Worm (Caenorhabditis elegans) whole organism, L1 larva: ENCODE data around the gene gpr-2.
A peak's percentile ranks its signal among the peaks of the same experiment; 100 is the strongest.

Source experiments
- C04F5.9 ChIP-seq: sonication (generic microtip); optimal IDR thresholded peaks from 2 replicates; lab custom pipeline; 2016; ENCODE audit warnings: missing genetic modification characterization, missing compliant biosample characterization
- F16B12.6 ChIP-seq: fragments of 150-350 bp; optimal IDR thresholded peaks from 2 replicates; lab custom pipeline; 2014; ENCODE audit warnings: missing biosample characterization, missing genetic modification characterization
- aha-1 ChIP-seq: fragments of 150-350 bp; optimal IDR thresholded peaks from 2 replicates; lab custom pipeline; 2014; ENCODE audit warnings: missing biosample characterization, missing genetic modification characterization
- alr-1 ChIP-seq: fragments of 200-800 bp; sonication (Bioruptor generic); optimal IDR thresholded peaks from 2 replicates; lab custom pipeline; 2018; ENCODE audit warnings: borderline replicate concordance, mild to moderate bottlenecking, missing genetic modification characterization, missing compliant biosample characterization
- ama-1 ChIP-seq: fragments of 150-350 bp; optimal IDR thresholded peaks from 2 replicates; lab custom pipeline; 2014
- blmp-1 ChIP-seq: fragments of 150-350 bp; optimal IDR thresholded peaks from 2 replicates; lab custom pipeline; 2014; ENCODE audit warnings: missing biosample characterization, missing genetic modification characterization
- ceh-63 ChIP-seq: fragments of 200-800 bp; sonication (Bioruptor generic); optimal IDR thresholded peaks from 2 replicates; lab custom pipeline; 2018; ENCODE audit warnings: mild to moderate bottlenecking, missing genetic modification characterization, missing compliant biosample characterization
- ceh-8 ChIP-seq: fragments of 200-800 bp; sonication (Bioruptor generic); optimal IDR thresholded peaks from 2 replicates; lab custom pipeline; 2018; ENCODE audit warnings: mild to moderate bottlenecking, missing genetic modification characterization, moderate library complexity, missing compliant biosample characterization
- ceh-82 ChIP-seq, 3 experiments: fragments of 150-350 bp in 1 of 3; sonication (generic microtip) in 2 of 3; optimal IDR thresholded peaks; 2 replicates each; lab custom pipeline; 2014 to 2017; ENCODE audit warnings: missing biosample characterization in 3 of 3, missing genetic modification characterization in 3 of 3
- ceh-90 ChIP-seq: sonication (generic microtip); optimal IDR thresholded peaks from 2 replicates; lab custom pipeline; 2016; ENCODE audit warnings: missing genetic modification characterization, missing compliant biosample characterization
- ces-1 ChIP-seq: fragments of 150-350 bp; optimal IDR thresholded peaks from 2 replicates; lab custom pipeline; 2014; ENCODE audit warnings: missing biosample characterization, missing genetic modification reagents, missing genetic modification characterization
- dpl-1 ChIP-seq, 3 experiments: fragments of 150-350 bp in 2 of 3; sonication (generic microtip) in 1 of 3; optimal IDR thresholded peaks; 2 replicates each; lab custom pipeline; 2014 to 2017; ENCODE audit warnings: missing biosample characterization in 3 of 3, missing genetic modification characterization in 3 of 3, missing genetic modification reagents in 3 of 3
- dsc-1 ChIP-seq: sonication (generic microtip); optimal IDR thresholded peaks from 2 replicates; lab custom pipeline; 2016; ENCODE audit warnings: mild to moderate bottlenecking, missing genetic modification characterization, missing compliant biosample characterization
- efl-1 ChIP-seq, 4 experiments: fragments of 150-350 bp; optimal IDR thresholded peaks in 3 of 4; peaks in 1 of 4; 1 replicate in 1 of 4; 2 replicates in 3 of 4; lab custom pipeline; 2014; ENCODE audit warnings: missing biosample characterization in 2 of 4, missing genetic modification characterization in 2 of 4, missing genetic modification reagents in 2 of 4
- egl-13 ChIP-seq: sonication (generic microtip); optimal IDR thresholded peaks from 2 replicates; lab custom pipeline; 2016; ENCODE audit warnings: missing genotype, missing genetic modification reagents, missing genetic modification characterization, missing compliant biosample characterization
- elt-2 ChIP-seq: sonication (generic microtip); optimal IDR thresholded peaks from 2 replicates; lab custom pipeline; 2016; ENCODE audit warnings: missing genetic modification characterization, mild to moderate bottlenecking, inconsistent platforms, missing compliant biosample characterization, missing genetic modification reagents
- ets-5 ChIP-seq: fragments of 200-800 bp; sonication (Bioruptor generic); IDR thresholded peaks from 2 replicates; pipeline ENCODE4 v1.3.6; 2022; ENCODE audit warnings: missing genetic modification characterization, missing compliant biosample characterization
- fkh-10 ChIP-seq: sonication (generic microtip); optimal IDR thresholded peaks from 2 replicates; lab custom pipeline; 2017; ENCODE audit warnings: missing biosample characterization, missing genetic modification reagents, missing genetic modification characterization
- fkh-8 ChIP-seq: sonication (generic microtip); optimal IDR thresholded peaks from 2 replicates; lab custom pipeline; 2016; ENCODE audit warnings: mild to moderate bottlenecking, missing genetic modification characterization, missing compliant biosample characterization
- lin-14 ChIP-seq: fragments of 200-800 bp; sonication (Bioruptor generic); optimal IDR thresholded peaks from 2 replicates; lab custom pipeline; 2018; ENCODE audit warnings: mild to moderate bottlenecking, missing genetic modification characterization, moderate library complexity, missing compliant biosample characterization
- lin-35 ChIP-seq, 2 experiments: fragments of 150-350 bp; optimal IDR thresholded peaks; 2 replicates each; lab custom pipeline; 2014; ENCODE audit warnings: missing biosample characterization in 2 of 2, missing genetic modification characterization in 2 of 2, missing genetic modification reagents in 2 of 2
- lin-39 ChIP-seq: fragments of 150-350 bp; optimal IDR thresholded peaks from 2 replicates; lab custom pipeline; 2014; ENCODE audit warnings: missing biosample characterization, missing genetic modification reagents, missing genetic modification characterization
- lir-3 ChIP-seq: sonication (generic microtip); optimal IDR thresholded peaks from 2 replicates; lab custom pipeline; 2016; ENCODE audit warnings: mild to moderate bottlenecking, missing genetic modification characterization, moderate library complexity, missing compliant biosample characterization; ENCODE audit not compliant: poor library complexity
- lsy-2 ChIP-seq, 2 experiments: fragments of 150-350 bp; optimal IDR thresholded peaks; 2 replicates each; lab custom pipeline; 2014; ENCODE audit warnings: missing biosample characterization in 2 of 2, missing genetic modification characterization in 2 of 2
- mab-9 ChIP-seq: fragments of 200-800 bp; sonication (Bioruptor generic); IDR thresholded peaks from 2 replicates; pipeline ENCODE4 v1.3.6; 2022; ENCODE audit warnings: missing genetic modification reagents, missing genetic modification characterization, missing compliant biosample characterization
- mdl-1 ChIP-seq, 2 experiments: fragments of 150-350 bp; optimal IDR thresholded peaks; 2 replicates each; lab custom pipeline; 2014 to 2017; ENCODE audit warnings: missing biosample characterization in 2 of 2, missing genetic modification characterization in 2 of 2, inconsistent platforms in 1 of 2
- mep-1 ChIP-seq: fragments of 150-350 bp; optimal IDR thresholded peaks from 2 replicates; lab custom pipeline; 2014; ENCODE audit warnings: missing biosample characterization, missing genetic modification characterization
- nhr-19 ChIP-seq: fragments of 200-800 bp; sonication (Bioruptor generic); conservative IDR thresholded peaks from 2 replicates; pipeline ENCODE4 v1.3.6; 2022; ENCODE audit warnings: missing genetic modification characterization, missing compliant biosample characterization
- nhr-20 ChIP-seq: sonication (generic microtip); optimal IDR thresholded peaks from 2 replicates; lab custom pipeline; 2016; ENCODE audit warnings: mild to moderate bottlenecking, missing genetic modification characterization, missing compliant biosample characterization
- nhr-28 ChIP-seq: fragments of 150-350 bp; optimal IDR thresholded peaks from 2 replicates; lab custom pipeline; 2014; ENCODE audit warnings: missing biosample characterization, missing genetic modification characterization
- nhr-47 ChIP-seq: sonication (generic microtip); optimal IDR thresholded peaks from 2 replicates; lab custom pipeline; 2016; ENCODE audit warnings: mild to moderate bottlenecking, missing genetic modification characterization, moderate library complexity, missing compliant biosample characterization
- nhr-71 ChIP-seq: sonication (generic microtip); optimal IDR thresholded peaks from 2 replicates; lab custom pipeline; 2016; ENCODE audit warnings: mild to moderate bottlenecking, missing genetic modification characterization, moderate library complexity, missing compliant biosample characterization
- nhr-84 ChIP-seq: sonication (generic microtip); optimal IDR thresholded peaks from 2 replicates; lab custom pipeline; 2017; ENCODE audit warnings: missing biosample characterization, missing genetic modification characterization
- nhr-85 ChIP-seq: sonication (generic microtip); peaks from one replicate; lab custom pipeline; 2016; ENCODE audit warnings: missing genetic modification characterization, inconsistent platforms, missing compliant biosample characterization
- pag-3 ChIP-seq: sonication (generic microtip); optimal IDR thresholded peaks from 2 replicates; lab custom pipeline; 2017; ENCODE audit warnings: missing genetic modification characterization, mild to moderate bottlenecking, missing compliant biosample characterization, antibody characterized with exemption, borderline replicate concordance; ENCODE audit not compliant: insufficient read depth
- rnt-1 ChIP-seq: sonication (generic microtip); optimal IDR thresholded peaks from 2 replicates; lab custom pipeline; 2016; ENCODE audit warnings: mild to moderate bottlenecking, missing genetic modification characterization, moderate library complexity, missing compliant biosample characterization
- snpc-4 ChIP-seq: fragments of 150-350 bp; optimal IDR thresholded peaks from 2 replicates; lab custom pipeline; 2014; ENCODE audit warnings: missing biosample characterization, missing genetic modification characterization
- snu-23 ChIP-seq: sonication (generic microtip); optimal IDR thresholded peaks from 2 replicates; lab custom pipeline; 2016; ENCODE audit warnings: missing genetic modification characterization, missing compliant biosample characterization
- sptf-1 ChIP-seq: fragments of 150-350 bp; optimal IDR thresholded peaks from 2 replicates; lab custom pipeline; 2014; ENCODE audit warnings: missing biosample characterization, missing genetic modification characterization
- tlp-1 ChIP-seq: fragments of 150-350 bp; optimal IDR thresholded peaks from 2 replicates; lab custom pipeline; 2014; ENCODE audit warnings: missing biosample characterization, missing genetic modification characterization
- unc-130 ChIP-seq: fragments of 150-350 bp; optimal IDR thresholded peaks from 2 replicates; lab custom pipeline; 2017; ENCODE audit warnings: missing biosample characterization, missing genetic modification characterization, inconsistent platforms
- unc-86 ChIP-seq: sonication (generic microtip); optimal IDR thresholded peaks from 2 replicates; lab custom pipeline; 2016; ENCODE audit warnings: missing genetic modification characterization, missing compliant biosample characterization
- unc-98 ChIP-seq: fragments of 200-800 bp; sonication (Bioruptor generic); IDR thresholded peaks from 2 replicates; pipeline ENCODE4 v1.3.6; 2022; ENCODE audit warnings: missing genetic modification characterization, missing compliant biosample characterization
- xbp-1 ChIP-seq: sonication (generic microtip); optimal IDR thresholded peaks from 2 replicates; lab custom pipeline; 2016; ENCODE audit warnings: missing genetic modification characterization, missing compliant biosample characterization
- zag-1 ChIP-seq: fragments of 150-350 bp; optimal IDR thresholded peaks from 2 replicates; lab custom pipeline; 2014; ENCODE audit warnings: missing biosample characterization, missing genetic modification characterization
- ztf-4 ChIP-seq: fragments of 150-350 bp; optimal IDR thresholded peaks from 2 replicates; lab custom pipeline; 2014; ENCODE audit warnings: missing biosample characterization, missing genetic modification characterization

Gene gpr-2

ce11 chrIII:9401036-9401435 lies 8.1 kb upstream of the gpr-2 start, which contains the start of gene nlp-48:
TSS of gene nlp-48 (minus strand) at chrIII:9401136.
- TF ChIP-seq nhr-47 (tag; lab: Kevin White, UChicago) (no peak), zag-1 (no peak), alr-1 (tag; lab: Kevin White, UChicago) (no peak), F16B12.6 (tag; lab: Kevin White, UChicago) (no peak), lin-39 (tag; lab: Kevin White, UChicago) (no peak), mab-9 (no peak), tlp-1 (no peak), nhr-84 (tag; lab: Kevin White, UChicago) (no peak), nhr-19 (GFP tag; lab: Robert Waterston, UW) (no peak), mdl-1 (tag; optimal IDR thresholded peaks at IDR 0.05; lab: Kevin White, UChicago) (no peak), ztf-4 (tag; lab: Kevin White, UChicago) (no peak), efl-1 (optimal IDR thresholded peaks at IDR 0.05; lab: Kevin White, UChicago) (no peak), efl-1 (GFP tag; optimal IDR thresholded peaks at IDR 0.05 in 1 of 2; lab: Kevin White, UChicago) (no peak), unc-130 (tag; lab: Kevin White, UChicago) (no peak), unc-98 (GFP tag; lab: Robert Waterston, UW) (no peak)

DNA sequence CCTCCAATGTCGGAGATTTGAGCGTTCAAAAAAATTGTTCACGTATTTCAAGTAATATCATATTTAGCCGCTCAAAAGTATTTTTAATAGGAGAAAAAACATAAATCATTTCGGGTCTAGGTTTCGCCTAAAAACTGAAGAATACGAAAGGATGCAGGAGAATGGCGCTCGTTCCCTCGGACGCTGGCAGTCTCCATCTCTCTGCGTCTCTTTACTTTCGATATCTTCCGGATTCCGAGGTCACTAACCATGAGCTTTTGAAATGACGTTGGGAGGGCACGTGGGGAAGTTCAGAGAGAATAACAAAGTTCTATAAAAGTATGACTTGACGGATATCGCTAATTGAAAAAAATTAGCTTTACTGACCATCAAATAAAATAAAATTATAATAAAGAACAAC lies 2.0 kb downstream of the gpr-2 start:
- TF ChIP-seq F16B12.6 (tag; lab: Kevin White, UChicago): peak; percentile 43
- peak; percentile 9 for TF ChIP-seq rnt-1 (tag; lab: Kevin White, UChicago)
- TF ChIP-seq snpc-4 (tag; lab: Kevin White, UChicago): no peak
- no peak for TF ChIP-seq xbp-1
- peak in 1 of 2 experiments; percentile 49 for TF ChIP-seq mdl-1 (tag; optimal IDR thresholded peaks at IDR 0.05; lab: Kevin White, UChicago)
- TF ChIP-seq lin-35 (GFP tag; optimal IDR thresholded peaks at IDR 0.05; lab: Kevin White, UChicago): peak; percentile 4 to 23
- TF ChIP-seq dsc-1 (tag; lab: Kevin White, UChicago): no peak
- TF ChIP-seq ama-1 (lab: Kevin White, UChicago): no peak
- TF ChIP-seq lsy-2 (tag; optimal IDR thresholded peaks at IDR 0.05; lab: Kevin White, UChicago): peak; percentile 30 to 41
- peak; percentile 10 for TF ChIP-seq snu-23 (GFP tag; lab: Kevin White, UChicago)
- TF ChIP-seq fkh-10 (GFP tag; lab: Kevin White, UChicago): no peak
- TF ChIP-seq dpl-1 (GFP tag; optimal IDR thresholded peaks at IDR 0.05; lab: Kevin White, UChicago): peak in 2 of 3 experiments; percentile 9 to 46
- peak; percentile 70 for TF ChIP-seq blmp-1 (tag; lab: Kevin White, UChicago)
- TF ChIP-seq nhr-71: peak; percentile 47
- no peak for TF ChIP-seq zag-1
- peak; percentile 41 for TF ChIP-seq fkh-8
- peak; percentile 3 to 35 for TF ChIP-seq efl-1 (optimal IDR thresholded peaks at IDR 0.05; lab: Kevin White, UChicago)
- TF ChIP-seq efl-1 (GFP tag; optimal IDR thresholded peaks at IDR 0.05 in 1 of 2; lab: Kevin White, UChicago): peak; percentile 41 to 84
- TF ChIP-seq unc-86: peak; percentile 1
- TF ChIP-seq lin-14 (GFP tag; lab: Kevin White, UChicago): peak; percentile 77
- TF ChIP-seq ceh-82 (tag; optimal IDR thresholded peaks at IDR 0.05; lab: Kevin White, UChicago): peak in 1 of 3 experiments; percentile 0
- TF ChIP-seq pag-3 (tag; lab: Kevin White, UChicago): peak; percentile 13
- TF ChIP-seq nhr-47 (tag; lab: Kevin White, UChicago): peak; percentile 17
- TF ChIP-seq mep-1 (tag; lab: Kevin White, UChicago): peak; percentile 18
- TF ChIP-seq elt-2 (tag; lab: Kevin White, UChicago): no peak

- no peak for TF ChIP-seq ceh-90 (tag; lab: Kevin White, UChicago)
- peak; percentile 52 for TF ChIP-seq fkh-8
- TF ChIP-seq lir-3: no peak
- TF ChIP-seq ets-5 (GFP tag; lab: Robert Waterston, UW): no peak
- no peak for TF ChIP-seq nhr-28 (tag; lab: Kevin White, UChicago)
- TF ChIP-seq nhr-85 (tag; lab: Kevin White, UChicago): no peak
- no peak for TF ChIP-seq egl-13 (tag; lab: Kevin White, UChicago)
- no peak for TF ChIP-seq unc-86
- TF ChIP-seq xbp-1: no peak
- TF ChIP-seq ceh-63 (GFP tag; lab: Kevin White, UChicago): no peak
- no peak for TF ChIP-seq ces-1 (GFP tag; lab: Kevin White, UChicago)
- no peak for TF ChIP-seq C04F5.9 (tag; lab: Kevin White, UChicago)
- no peak for TF ChIP-seq sptf-1
- no peak for TF ChIP-seq F16B12.6 (tag; lab: Kevin White, UChicago)
- TF ChIP-seq lin-14 (GFP tag; lab: Kevin White, UChicago): peak; percentile 18
- TF ChIP-seq ceh-8 (GFP tag; lab: Kevin White, UChicago): no peak
- TF ChIP-seq aha-1 (tag; lab: Kevin White, UChicago): no peak
- no peak for TF ChIP-seq nhr-71
- no peak for TF ChIP-seq nhr-20 (tag; lab: Kevin White, UChicago)
- TF ChIP-seq snu-23 (GFP tag; lab: Kevin White, UChicago): no peak
- peak; percentile 10 for TF ChIP-seq fkh-10 (GFP tag; lab: Kevin White, UChicago)
Measured at ce11 chrIII:9390007-9390406, 3.0 kb downstream of the gpr-2 start, which contains the start of gene slc-17.2. TSS of gene slc-17.2 (minus strand) at chrIII:9390107.
